Fruit fly (Drosophila melanogaster): ENCODE data around the gene CG32638.

Gene CG32638

dm6 chrX:13099919-13100318 lies 28.7 kb downstream of the CG32638 start (continued):
- TF ChIP-seq NC2α (GFP tag; optimal IDR thresholded peaks at IDR 0.05): no peak
- no peak for TF ChIP-seq HLH4C (GFP tag; IDR thresholded peaks at IDR 0.05; ENCODE audit: partially characterized antibody)
- peak; percentile 87 for TF ChIP-seq chm (GFP tag; IDR thresholded peaks at IDR 0.05)
- peak; percentile 79 for TF ChIP-seq CG32767 (GFP tag; IDR thresholded peaks at IDR 0.05)
- TF ChIP-seq CG9437 (GFP tag; optimal IDR thresholded peaks at IDR 0.05): peak; percentile 51
- peak; percentile 28 for TF ChIP-seq CG31365 (tag; optimal IDR thresholded peaks at IDR 0.05)
- peak; percentile 91 for TF ChIP-seq tgo (GFP tag; IDR thresholded peaks at IDR 0.05)
- TF ChIP-seq C15 (GFP tag; IDR thresholded peaks at IDR 0.05): no peak
- peak; percentile 71 for TF ChIP-seq CG18619 (GFP tag; optimal IDR thresholded peaks at IDR 0.05)
- TF ChIP-seq CTCF (GFP tag; optimal IDR thresholded peaks at IDR 0.05): no peak
- peak; percentile 80 for TF ChIP-seq tap (tag; optimal IDR thresholded peaks at IDR 0.05)
- TF ChIP-seq Six4 (GFP tag; optimal IDR thresholded peaks at IDR 0.05): peak; percentile 57
- no peak for TF ChIP-seq prd (optimal IDR thresholded peaks at IDR 0.05)
- peak; percentile 88 for TF ChIP-seq prd (GFP tag; IDR thresholded peaks at IDR 0.05)
- TF ChIP-seq corto (GFP tag; optimal IDR thresholded peaks at IDR 0.05): peak; percentile 32
- TF ChIP-seq CG12659 (GFP tag; optimal IDR thresholded peaks at IDR 0.05): peak; percentile 85
- peak; percentile 47 for TF ChIP-seq gcm (GFP tag; optimal IDR thresholded peaks at IDR 0.05)
- no peak for TF ChIP-seq CG16813 (GFP tag; IDR thresholded peaks at IDR 0.05; ENCODE audit: partially characterized antibody)
- TF ChIP-seq klu (GFP tag; IDR thresholded peaks at IDR 0.05): peak; percentile 79
- TF ChIP-seq CG2875 (GFP tag; optimal IDR thresholded peaks at IDR 0.05): peak; percentile 43
- TF ChIP-seq CG1602 (GFP tag; optimal IDR thresholded peaks at IDR 0.05): peak; percentile 40
- TF ChIP-seq ttk (GFP tag; IDR thresholded peaks at IDR 0.05): peak; percentile 74
- TF ChIP-seq chn (GFP tag; optimal IDR thresholded peaks at IDR 0.05): no peak
- TF ChIP-seq unc-4 (GFP tag; IDR thresholded peaks at IDR 0.05; ENCODE audit: partially characterized antibody): no peak
- no peak for TF ChIP-seq CG33213 (GFP tag; optimal IDR thresholded peaks at IDR 0.05)
- TF ChIP-seq CG13894 (tag; optimal IDR thresholded peaks at IDR 0.05): peak; percentile 85
- no peak for TF ChIP-seq shn (GFP tag; optimal IDR thresholded peaks at IDR 0.05)
- peak; percentile 58; the same call in 1 of the 2 replicates for TF ChIP-seq Poxn (GFP tag; IDR thresholded peaks at IDR 0.05)
- TF ChIP-seq CG34376 (GFP tag; optimal IDR thresholded peaks at IDR 0.05): no peak
- no peak for TF ChIP-seq br (optimal IDR thresholded peaks at IDR 0.05)
- TF ChIP-seq Hr3 (GFP tag; optimal IDR thresholded peaks at IDR 0.05): peak; percentile 67
- TF ChIP-seq MTF-1 (GFP tag; optimal IDR thresholded peaks at IDR 0.05; ENCODE audit: borderline replicate concordance): peak; percentile 57
- no peak for TF ChIP-seq Sry-δ (GFP tag; optimal IDR thresholded peaks at IDR 0.05)
- peak; percentile 84 for TF ChIP-seq CG8924 (tag; optimal IDR thresholded peaks at IDR 0.05)
- TF ChIP-seq Dek (tag; optimal IDR thresholded peaks at IDR 0.05): peak; percentile 88
- peak; percentile 80 for TF ChIP-seq CG6813 (GFP tag; optimal IDR thresholded peaks at IDR 0.05)
- no peak for TF ChIP-seq Dip2 (GFP tag; IDR thresholded peaks at IDR 0.05)
- TF ChIP-seq p53 (GFP tag; optimal IDR thresholded peaks at IDR 0.05): no peak
- TF ChIP-seq CG17359 (tag; optimal IDR thresholded peaks at IDR 0.05): peak; percentile 85
- TF ChIP-seq CHES-1-like (GFP tag; optimal IDR thresholded peaks at IDR 0.05): no peak
- TF ChIP-seq bsh (GFP tag; optimal IDR thresholded peaks at IDR 0.05): peak in 1 of 2 experiments; percentile 83
- no peak for TF ChIP-seq tna (GFP tag; IDR thresholded peaks at IDR 0.05; ENCODE audit: partially characterized antibody)
- no peak for TF ChIP-seq Camta (GFP tag; optimal IDR thresholded peaks at IDR 0.05)
- no peak for TF ChIP-seq Sin3A (optimal IDR thresholded peaks at IDR 0.05)
- TF ChIP-seq CG42726 (GFP tag; IDR thresholded peaks at IDR 0.05; ENCODE audit: partially characterized antibody): no peak
- peak; percentile 44 for TF ChIP-seq CG14710 (tag; optimal IDR thresholded peaks at IDR 0.05)
- no peak for TF ChIP-seq da (GFP tag; optimal IDR thresholded peaks at IDR 0.05)
- peak; percentile 70 for TF ChIP-seq CG17829 (tag; optimal IDR thresholded peaks at IDR 0.05)
- TF ChIP-seq CG13775 (GFP tag; optimal IDR thresholded peaks at IDR 0.05): peak; percentile 61
- TF ChIP-seq en (GFP tag; optimal IDR thresholded peaks at IDR 0.05): no peak
- no peak for TF ChIP-seq CG16779 (GFP tag; IDR thresholded peaks at IDR 0.05)
- TF ChIP-seq CG32532 (GFP tag; IDR thresholded peaks at IDR 0.05): peak; percentile 94
